Worm (Caenorhabditis elegans): Measurements from ENCODE around the gene tmbi-4.

tmbi-4 gene

DNA sequence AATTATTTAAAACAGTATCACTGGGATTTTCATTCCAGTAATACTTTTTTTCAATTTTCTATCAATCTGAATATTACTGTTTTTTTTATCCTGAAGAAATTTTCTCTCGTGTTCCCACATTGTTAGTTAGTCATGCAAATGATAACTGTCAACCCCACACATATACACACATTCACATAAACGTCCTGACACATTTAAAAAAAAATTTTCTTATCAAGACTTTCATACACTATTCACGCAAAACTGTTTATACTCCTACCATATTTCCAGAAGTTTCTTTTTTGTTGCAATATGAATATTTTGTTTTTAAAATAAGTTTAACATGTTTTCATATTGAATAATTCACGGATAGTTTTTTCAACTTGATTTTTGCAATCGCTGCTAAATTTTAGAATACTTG, 58.0 kb downstream of the tmbi-4 start:
- TF ChIP-seq unc-62 (GFP tag; optimal IDR thresholded peaks at IDR 0.05) = no peak

DNA sequence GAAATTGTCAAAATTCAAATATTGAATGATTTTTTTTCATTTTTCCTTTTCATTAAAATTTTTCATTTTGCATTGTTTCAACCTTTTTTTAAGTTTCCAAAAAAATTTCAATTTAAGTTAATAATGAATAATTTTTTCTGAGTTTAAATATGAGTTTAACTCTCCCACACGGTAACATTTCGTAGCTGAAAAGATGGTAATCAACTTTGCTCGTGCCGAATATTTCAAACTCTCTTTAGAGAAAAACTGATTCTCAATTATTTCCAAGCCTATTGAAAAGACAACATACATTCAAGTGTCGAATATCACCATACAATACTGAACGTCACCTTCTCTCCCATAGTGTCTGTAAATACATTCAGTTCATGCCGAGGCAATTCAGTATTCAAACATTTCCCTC, 58.4 kb downstream of the tmbi-4 start:
- TF ChIP-seq unc-62 (GFP tag; optimal IDR thresholded peaks at IDR 0.05) = no peak

DNA sequence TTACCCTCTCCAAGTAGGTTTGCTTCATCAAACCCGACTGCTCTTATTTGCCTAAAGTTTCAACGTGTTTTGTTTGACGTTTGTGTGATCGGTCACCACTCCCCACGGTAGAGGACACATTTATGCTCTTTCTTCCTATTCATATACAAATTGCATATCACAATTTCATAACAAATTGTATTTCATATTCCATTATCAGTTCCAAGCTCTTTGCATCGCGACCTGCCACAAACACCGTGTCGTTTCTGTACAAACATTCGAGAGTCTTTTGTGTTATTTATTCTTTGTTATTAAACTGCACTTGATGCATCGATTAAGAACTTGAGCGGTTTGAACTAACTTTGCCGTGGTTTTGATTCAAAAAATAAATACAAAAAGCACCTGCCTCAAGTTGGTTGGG, 59.6 kb downstream of the tmbi-4 start:
- TF ChIP-seq unc-62 (GFP tag; optimal IDR thresholded peaks at IDR 0.05) = no peak

Measured in whole organism, dauer.